Worm (Caenorhabditis elegans) whole organism, young adult: ENCODE data around the gene fipr-13.

Experiments
- Y79H2A.3 ChIP-seq: fragments of 200-800 bp; sonication (Bioruptor generic); conservative IDR thresholded peaks from 2 replicates; pipeline ENCODE4 v1.3.6; 2022; ENCODE audit warnings: missing genetic modification reagents, missing genetic modification characterization, missing compliant biosample characterization
- bed-1 ChIP-seq: fragments of 200-800 bp; sonication (Bioruptor generic); IDR thresholded peaks from 2 replicates; pipeline ENCODE4 v1.3.6; 2022; ENCODE audit warnings: missing genetic modification reagents, missing genetic modification characterization, missing compliant biosample characterization
- let-526 ChIP-seq: fragments of 200-800 bp; sonication (Bioruptor generic); IDR thresholded peaks from 2 replicates; pipeline ENCODE4 v1.3.6; 2022; ENCODE audit warnings: missing genetic modification reagents, missing genetic modification characterization, missing compliant biosample characterization
- madf-6 ChIP-seq: fragments of 200-800 bp; sonication (Bioruptor generic); IDR thresholded peaks from 2 replicates; pipeline ENCODE4 v1.3.6; 2022; ENCODE audit warnings: missing genetic modification reagents, missing genetic modification characterization, missing compliant biosample characterization
- nhr-90 ChIP-seq: sonication (generic microtip); optimal IDR thresholded peaks from 2 replicates; lab custom pipeline; 2016; ENCODE audit warnings: missing genotype, mild to moderate bottlenecking, missing genetic modification characterization, missing compliant biosample characterization

ce11 chrV:10030992-10031383, 33.3 kb upstream of the fipr-13 start, which contains the start of gene acl-2:
- TF ChIP-seq bed-1 (GFP tag; lab: Robert Waterston, UW) (no peak), nhr-90 (tag; lab: Kevin White, UChicago) (no peak), Y79H2A.3 (no peak), madf-6 (GFP tag; lab: Robert Waterston, UW) (no peak), let-526 (no peak)
